Worm (Caenorhabditis elegans) whole organism, L4 larva: ENCODE results near the gene srlf-33.

Source experiments
- D1046.2 ChIP-seq: fragments of 200-800 bp; sonication (Bioruptor generic); IDR thresholded peaks from 2 replicates; pipeline ENCODE4 v1.3.6; 2022; ENCODE audit warnings: missing genetic modification characterization, missing compliant biosample characterization
- F37D6.2 ChIP-seq: sonication (generic microtip); optimal IDR thresholded peaks from 2 replicates; lab custom pipeline; 2016; ENCODE audit warnings: mild to moderate bottlenecking, missing genetic modification characterization, missing compliant biosample characterization
- F44E2.7 ChIP-seq: fragments of 200-800 bp; sonication (Bioruptor generic); IDR thresholded peaks from 2 replicates; pipeline ENCODE4 v2.1.2; 2022; ENCODE audit warnings: missing genetic modification characterization, missing compliant biosample characterization
- F49E8.2 ChIP-seq: sonication (generic microtip); optimal IDR thresholded peaks from 2 replicates; lab custom pipeline; 2016; ENCODE audit warnings: missing compliant biosample characterization, mild to moderate bottlenecking, missing genetic modification characterization, borderline replicate concordance
- T26A8.4 ChIP-seq: fragments of 200-800 bp; sonication (Bioruptor generic); IDR thresholded peaks from 2 replicates; pipeline ENCODE4 v1.3.6; 2022; ENCODE audit warnings: missing genetic modification characterization, missing compliant biosample characterization
- Y48G9A.11 ChIP-seq: fragments of 200-800 bp; sonication (Bioruptor generic); IDR thresholded peaks from 2 replicates; pipeline ENCODE4 v1.3.6; 2022; ENCODE audit warnings: missing genetic modification reagents, missing genetic modification characterization, missing compliant biosample characterization
- Y5F2A.4 ChIP-seq: fragments of 200-800 bp; sonication (Bioruptor generic); optimal IDR thresholded peaks from 2 replicates; lab custom pipeline; 2018; ENCODE audit warnings: mild to moderate bottlenecking, missing genetic modification characterization, missing compliant biosample characterization
- aha-1 ChIP-seq: fragments of 150-350 bp; peaks from one replicate; lab custom pipeline; 2014; ENCODE audit warnings: missing biosample characterization, missing genetic modification characterization
- aly-2 ChIP-seq: sonication (generic microtip); optimal IDR thresholded peaks from 2 replicates; lab custom pipeline; 2018; ENCODE audit warnings: missing biosample characterization, missing genetic modification characterization
- ama-1 ChIP-seq: fragments of 150-350 bp; optimal IDR thresholded peaks from 2 replicates; lab custom pipeline; 2014; ENCODE audit warnings: inconsistent platforms, mixed read lengths
- arid-1 ChIP-seq: fragments of 200-800 bp; sonication (Bioruptor generic); conservative IDR thresholded peaks from 2 replicates; pipeline ENCODE4 v1.3.6; 2022; ENCODE audit warnings: missing genetic modification reagents, missing genetic modification characterization, missing compliant biosample characterization
- ceh-28 ChIP-seq: fragments of 150-350 bp; optimal IDR thresholded peaks from 2 replicates; lab custom pipeline; 2014; ENCODE audit warnings: missing biosample characterization, missing genetic modification reagents, missing genetic modification characterization
- ceh-62 ChIP-seq: sonication (generic microtip); optimal IDR thresholded peaks from 2 replicates; lab custom pipeline; 2017; ENCODE audit warnings: missing biosample characterization, missing genetic modification characterization
- ceh-82 ChIP-seq: sonication (generic microtip); optimal IDR thresholded peaks from 2 replicates; lab custom pipeline; 2017; ENCODE audit warnings: missing biosample characterization, missing genetic modification characterization
- cey-2 ChIP-seq: sonication (generic microtip); optimal IDR thresholded peaks from 3 replicates; lab custom pipeline; 2017; ENCODE audit warnings: missing genetic modification characterization, mild to moderate bottlenecking, missing compliant biosample characterization, antibody characterized with exemption, borderline replicate concordance; ENCODE audit not compliant: insufficient read depth
- daf-19 ChIP-seq: fragments of 200-800 bp; sonication (Bioruptor generic); conservative IDR thresholded peaks from 2 replicates; pipeline ENCODE4 v1.3.6; 2022; ENCODE audit warnings: missing genetic modification characterization, missing compliant biosample characterization
- daf-8 ChIP-seq: fragments of 200-800 bp; sonication (Bioruptor generic); IDR thresholded peaks from 2 replicates; pipeline ENCODE4 v1.3.6; 2022; ENCODE audit warnings: missing genetic modification characterization, missing compliant biosample characterization
- dmd-6 ChIP-seq: fragments of 200-800 bp; sonication (Bioruptor generic); IDR thresholded peaks from 2 replicates; pipeline ENCODE4 v1.3.6; 2022; ENCODE audit warnings: missing genetic modification reagents, missing genetic modification characterization, missing compliant biosample characterization
- dve-1 ChIP-seq: sonication (generic microtip); optimal IDR thresholded peaks from 2 replicates; lab custom pipeline; 2017; ENCODE audit warnings: antibody characterized with exemption, mild to moderate bottlenecking, missing genetic modification characterization, missing compliant biosample characterization; ENCODE audit not compliant: insufficient read depth
- fkh-10 ChIP-seq: fragments of 150-350 bp; optimal IDR thresholded peaks from 2 replicates; lab custom pipeline; 2014; ENCODE audit warnings: missing biosample characterization, missing genetic modification reagents, missing genetic modification characterization
- hlh-30 ChIP-seq: sonication (generic microtip); optimal IDR thresholded peaks from 2 replicates; lab custom pipeline; 2017; ENCODE audit warnings: antibody characterized with exemption, mild to moderate bottlenecking, missing genetic modification characterization, missing compliant biosample characterization; ENCODE audit not compliant: insufficient read depth
- hmg-1.1 ChIP-seq: fragments of 200-800 bp; sonication (Bioruptor generic); IDR thresholded peaks from 2 replicates; pipeline ENCODE4 v1.3.6; 2022; ENCODE audit warnings: missing genetic modification reagents, missing genetic modification characterization, missing compliant biosample characterization
- lin-1 ChIP-seq: fragments of 200-800 bp; sonication (Bioruptor generic); IDR thresholded peaks from 2 replicates; pipeline ENCODE4 v1.3.6; 2022; ENCODE audit warnings: missing genetic modification reagents, missing genetic modification characterization, missing compliant biosample characterization
- lin-13 ChIP-seq: fragments of 150-350 bp; optimal IDR thresholded peaks from 2 replicates; lab custom pipeline; 2014; ENCODE audit warnings: missing biosample characterization, missing genetic modification reagents, missing genetic modification characterization
- lin-38 ChIP-seq: fragments of 200-800 bp; sonication (Bioruptor generic); IDR thresholded peaks from 2 replicates; pipeline ENCODE4 v1.3.6; 2022; ENCODE audit warnings: missing genetic modification reagents, missing genetic modification characterization, missing compliant biosample characterization
- lin-39 ChIP-seq: fragments of 150-350 bp; optimal IDR thresholded peaks from 2 replicates; lab custom pipeline; 2014; ENCODE audit warnings: missing biosample characterization, missing genetic modification reagents, missing genetic modification characterization
- lir-3 ChIP-seq: sonication (generic microtip); optimal IDR thresholded peaks from 2 replicates; lab custom pipeline; 2016; ENCODE audit warnings: mild to moderate bottlenecking, missing genetic modification characterization, missing compliant biosample characterization
- lsy-2 ChIP-seq, 2 experiments: fragments of 150-350 bp in 1 of 2; sonication (generic microtip) in 1 of 2; optimal IDR thresholded peaks; 2 replicates each; lab custom pipeline; 2014 to 2017; ENCODE audit warnings: missing biosample characterization in 2 of 2, missing genetic modification characterization in 2 of 2
- mdt-29 ChIP-seq: fragments of 200-800 bp; sonication (Bioruptor generic); IDR thresholded peaks from 2 replicates; pipeline ENCODE4 v1.3.6; 2022; ENCODE audit warnings: missing genetic modification reagents, missing genetic modification characterization, missing compliant biosample characterization
- nhr-10 ChIP-seq: fragments of 150-350 bp; optimal IDR thresholded peaks from 2 replicates; lab custom pipeline; 2014; ENCODE audit warnings: missing biosample characterization, missing genetic modification characterization
- nhr-11 ChIP-seq: fragments of 150-350 bp; optimal IDR thresholded peaks from 2 replicates; lab custom pipeline; 2014; ENCODE audit warnings: missing biosample characterization, missing genetic modification characterization
- nhr-111 ChIP-seq: fragments of 200-800 bp; sonication (Bioruptor generic); optimal IDR thresholded peaks from 2 replicates; lab custom pipeline; 2018; ENCODE audit warnings: mild to moderate bottlenecking, missing genetic modification characterization, missing compliant biosample characterization
- nhr-237 ChIP-seq: sonication (generic microtip); optimal IDR thresholded peaks from 2 replicates; lab custom pipeline; 2017; ENCODE audit warnings: missing biosample characterization, missing genetic modification characterization
- nhr-25 ChIP-seq: sonication (generic microtip); optimal IDR thresholded peaks from 2 replicates; lab custom pipeline; 2017; ENCODE audit warnings: missing genetic modification characterization, mild to moderate bottlenecking, missing compliant biosample characterization, antibody characterized with exemption, moderate library complexity, borderline replicate concordance; ENCODE audit not compliant: insufficient read depth
- nhr-48 ChIP-seq: sonication (generic microtip); optimal IDR thresholded peaks from 2 replicates; lab custom pipeline; 2016; ENCODE audit warnings: mild to moderate bottlenecking, missing genetic modification characterization, missing compliant biosample characterization
- nhr-76 ChIP-seq: fragments of 150-350 bp; optimal IDR thresholded peaks from 2 replicates; lab custom pipeline; 2014; ENCODE audit warnings: missing biosample characterization, missing genetic modification characterization
- nhr-77 ChIP-seq: fragments of 150-350 bp; optimal IDR thresholded peaks from 2 replicates; lab custom pipeline; 2014; ENCODE audit warnings: missing biosample characterization, missing genetic modification characterization
- pqm-1 ChIP-seq: sonication (generic microtip); optimal IDR thresholded peaks from 2 replicates; lab custom pipeline; 2017; ENCODE audit warnings: missing biosample characterization, missing genetic modification characterization
- saeg-2 ChIP-seq: fragments of 200-800 bp; sonication (Bioruptor generic); IDR thresholded peaks from 2 replicates; pipeline ENCODE4 v1.3.6; 2022; ENCODE audit warnings: missing genetic modification reagents, missing genetic modification characterization, missing compliant biosample characterization
- sdz-12 ChIP-seq: fragments of 200-800 bp; sonication (Bioruptor generic); optimal IDR thresholded peaks from 2 replicates; lab custom pipeline; 2018; ENCODE audit warnings: mild to moderate bottlenecking, missing genetic modification characterization, missing compliant biosample characterization
- skn-1 ChIP-seq: fragments of 150-350 bp; optimal IDR thresholded peaks from 2 replicates; lab custom pipeline; 2014; ENCODE audit warnings: missing biosample characterization, missing genetic modification characterization
- snpc-1.2 ChIP-seq: fragments of 200-800 bp; sonication (Bioruptor generic); IDR thresholded peaks from 2 replicates; pipeline ENCODE4 v1.3.6; 2022; ENCODE audit warnings: missing genetic modification reagents, missing genetic modification characterization, missing compliant biosample characterization
- snpc-4 ChIP-seq: fragments of 150-350 bp; optimal IDR thresholded peaks from 2 replicates; lab custom pipeline; 2014; ENCODE audit warnings: missing biosample characterization, missing genetic modification characterization
- spr-1 ChIP-seq: sonication (generic microtip); optimal IDR thresholded peaks from 2 replicates; lab custom pipeline; 2016; ENCODE audit warnings: mild to moderate bottlenecking, missing genetic modification characterization, missing compliant biosample characterization
- spr-3 ChIP-seq: fragments of 200-800 bp; sonication (Bioruptor generic); optimal IDR thresholded peaks from 2 replicates; lab custom pipeline; 2018; ENCODE audit warnings: mild to moderate bottlenecking, missing genetic modification characterization, missing compliant biosample characterization
- tag-97 ChIP-seq: fragments of 200-800 bp; sonication (Bioruptor generic); IDR thresholded peaks from 2 replicates; pipeline ENCODE4 v1.3.6; 2022; ENCODE audit warnings: missing genetic modification characterization, missing compliant biosample characterization
- unc-130 ChIP-seq: sonication (generic microtip); optimal IDR thresholded peaks from 2 replicates; lab custom pipeline; 2016; ENCODE audit warnings: missing genetic modification reagents, missing genetic modification characterization, missing compliant biosample characterization
- unc-39 ChIP-seq: sonication (generic microtip); optimal IDR thresholded peaks from 2 replicates; lab custom pipeline; 2017; ENCODE audit warnings: missing biosample characterization, missing genetic modification characterization
- zag-1 ChIP-seq: fragments of 150-350 bp; optimal IDR thresholded peaks from 2 replicates; lab custom pipeline; 2014; ENCODE audit warnings: missing biosample characterization, missing genetic modification characterization
- zfp-3 ChIP-seq: fragments of 200-800 bp; sonication (Bioruptor generic); conservative IDR thresholded peaks from 2 replicates; pipeline ENCODE4 v1.3.6; 2022; ENCODE audit warnings: missing genetic modification reagents, missing genetic modification characterization, missing compliant biosample characterization
- ztf-11 ChIP-seq: fragments of 150-350 bp; optimal IDR thresholded peaks from 2 replicates; lab custom pipeline; 2014; ENCODE audit warnings: missing biosample characterization, missing genetic modification characterization

srlf-33 gene

ce11 chrIV:11956387-11956786 lies 31.1 kb upstream of the srlf-33 start (continued):
- TF ChIP-seq nhr-25 (tag; lab: Kevin White, UChicago) (peak; percentile 80), unc-130 (GFP tag; lab: Kevin White, UChicago) (no peak)
- TF ChIP-seq, all 104 proteins: peak for 51

- TF ChIP-seq aha-1 (tag; lab: Kevin White, UChicago) (peak; percentile 95), ceh-82 (tag; lab: Kevin White, UChicago) (no peak), ztf-11 (tag; lab: Kevin White, UChicago) (no peak), lin-13 (GFP tag; lab: Kevin White, UChicago) (no peak), lin-38 (peak; percentile 46), mdt-29 (GFP tag; lab: Robert Waterston, UW) (peak; percentile 66; the same call in 1 of the 2 replicates), nhr-77 (peak; percentile 60), lsy-2 (tag; optimal IDR thresholded peaks at IDR 0.05; lab: Kevin White, UChicago) (peak; percentile 28 to 60), daf-8 (GFP tag; lab: Robert Waterston, UW) (no peak), nhr-10 (tag; lab: Kevin White, UChicago) (peak; percentile 86), ama-1 (lab: Kevin White, UChicago) (peak; percentile 55), aly-2 (tag; lab: Kevin White, UChicago) (no peak), sdz-12 (no peak), skn-1 (tag; lab: Kevin White, UChicago) (no peak), F37D6.2 (tag; lab: Kevin White, UChicago) (no peak), snpc-1.2 (no peak), Y48G9A.11 (GFP tag; lab: Robert Waterston, UW) (peak; percentile 7; the same call in 1 of the 2 replicates), D1046.2 (GFP tag; lab: Robert Waterston, UW) (no peak), zfp-3 (GFP tag; lab: Robert Waterston, UW) (peak; percentile 69; the same call in 1 of the 2 replicates), hlh-30 (tag; lab: Kevin White, UChicago) (no peak), Y5F2A.4 (GFP tag; lab: Kevin White, UChicago) (no peak), nhr-111 (no peak), F44E2.7 (GFP tag; lab: Robert Waterston, UW) (no peak), dmd-6 (peak; percentile 94), lin-1 (peak; percentile 93), cey-2 (no peak), saeg-2 (GFP tag; lab: Robert Waterston, UW) (no peak), dve-1 (tag; lab: Kevin White, UChicago) (peak; percentile 84), lin-39 (tag; lab: Kevin White, UChicago) (no peak), daf-19 (no peak), F49E8.2 (tag; lab: Kevin White, UChicago) (no peak), T26A8.4 (GFP tag; lab: Robert Waterston, UW) (peak; percentile 29), ceh-62 (tag; lab: Kevin White, UChicago) (no peak), arid-1 (GFP tag; lab: Robert Waterston, UW) (peak; percentile 39), nhr-11 (tag; lab: Kevin White, UChicago) (no peak), nhr-76 (tag; lab: Kevin White, UChicago) (no peak), hmg-1.1 (peak; percentile 15; the same call in 1 of the 2 replicates), pqm-1 (tag; lab: Kevin White, UChicago) (peak; percentile 90), spr-3 (GFP tag; lab: Kevin White, UChicago) (peak; percentile 76), nhr-48 (tag; lab: Kevin White, UChicago) (peak; percentile 86), snpc-4 (tag; lab: Kevin White, UChicago) (no peak), spr-1 (tag; lab: Kevin White, UChicago) (no peak), nhr-237 (tag; lab: Kevin White, UChicago) (no peak), unc-39 (tag; lab: Kevin White, UChicago) (no peak), lir-3 (tag; lab: Kevin White, UChicago) (no peak), fkh-10 (no peak), zag-1 (tag; lab: Kevin White, UChicago) (no peak), tag-97 (GFP tag; lab: Robert Waterston, UW) (no peak), ceh-28 (no peak)
These were observed 30.3 kb upstream of the srlf-33 start for ce11 chrIV:11955592-11955991.
